Fruit fly (Drosophila melanogaster) whole organism, embryonic: ENCODE data around the gene Pits.

ENCODE experiments used
- Atf6 ChIP-seq: fragments of 200-800 bp; sonication (Bioruptor generic); IDR thresholded peaks from 2 replicates; pipeline ENCODE4 v1.3.6; 2022; ENCODE audit warnings: missing biosample characterization, missing genetic modification characterization
- CG10321 ChIP-seq: fragments of 200-800 bp; sonication (Bioruptor generic); IDR thresholded peaks from 2 replicates; pipeline ENCODE4 v1.3.6; 2022; ENCODE audit warnings: missing biosample characterization, missing genetic modification characterization
- CG10462 ChIP-seq: fragments of 200-800 bp; sonication (Bioruptor generic); optimal IDR thresholded peaks from 2 replicates; lab custom pipeline; 2016; ENCODE audit warnings: missing biosample characterization, missing genetic modification characterization
- CG11398 ChIP-seq: fragments of 200-800 bp; sonication (Bioruptor generic); optimal IDR thresholded peaks from 2 replicates; lab custom pipeline; 2016; ENCODE audit warnings: missing biosample characterization, missing genetic modification characterization
- CG12155 ChIP-seq: fragments of 200-800 bp; sonication (Bioruptor generic); optimal IDR thresholded peaks from 3 replicates; lab custom pipeline; 2016; ENCODE audit warnings: missing biosample characterization, missing genetic modification characterization
- CG15601 ChIP-seq: fragments of 200-800 bp; sonication (Bioruptor generic); optimal IDR thresholded peaks from 3 replicates; lab custom pipeline; 2019; ENCODE audit warnings: missing biosample characterization, mild to moderate bottlenecking, missing genetic modification characterization, moderate library complexity
- CG17912 ChIP-seq: fragments of 200-800 bp; sonication (Bioruptor generic); optimal IDR thresholded peaks from 2 replicates; lab custom pipeline; 2018; ENCODE audit warnings: missing biosample characterization, mild to moderate bottlenecking, missing genetic modification characterization
- CG2889 ChIP-seq: fragments of 200-800 bp; sonication (Bioruptor generic); IDR thresholded peaks from 3 replicates; pipeline ENCODE4 v1.3.6; 2022; ENCODE audit warnings: missing biosample characterization, missing genetic modification characterization
- CG31224 ChIP-seq: fragments of 200-800 bp; sonication (Bioruptor generic); IDR thresholded peaks from 2 replicates; pipeline ENCODE4 v1.3.6; 2022; ENCODE audit warnings: missing biosample characterization, missing genetic modification characterization
- CG32767 ChIP-seq: fragments of 200-800 bp; sonication (Bioruptor generic); IDR thresholded peaks from 2 replicates; pipeline ENCODE4 v1.3.6; 2022; ENCODE audit warnings: missing biosample characterization, missing genetic modification characterization
- CG4730 ChIP-seq: fragments of 200-800 bp; sonication (Bioruptor generic); IDR thresholded peaks from 2 replicates; pipeline ENCODE4 v1.3.6; 2022; ENCODE audit warnings: missing biosample characterization, missing genetic modification characterization
- CG5180 ChIP-seq: fragments of 200-800 bp; sonication (Bioruptor generic); optimal IDR thresholded peaks from 3 replicates; lab custom pipeline; 2017; ENCODE audit warnings: missing biosample characterization, missing genetic modification characterization, mild to moderate bottlenecking, moderate library complexity, missing genetic modification reagents
- CG6854 ChIP-seq: fragments of 200-800 bp; sonication (Bioruptor generic); optimal IDR thresholded peaks from 3 replicates; lab custom pipeline; 2017; ENCODE audit warnings: missing biosample characterization, mild to moderate bottlenecking, missing genetic modification characterization
- CG7271 ChIP-seq: fragments of 200-800 bp; sonication (Bioruptor generic); optimal IDR thresholded peaks from 2 replicates; lab custom pipeline; 2018; ENCODE audit warnings: missing biosample characterization, mild to moderate bottlenecking, missing genetic modification characterization, moderate library complexity
- CG7963 ChIP-seq: fragments of 200-800 bp; sonication (Bioruptor generic); IDR thresholded peaks from 3 replicates; pipeline ENCODE4 v1.3.6; 2022; ENCODE audit warnings: missing biosample characterization, missing genetic modification characterization; ENCODE audit not compliant: partially characterized antibody
- CG8944 ChIP-seq: fragments of 200-800 bp; sonication (Bioruptor generic); optimal IDR thresholded peaks from 3 replicates; lab custom pipeline; 2016; ENCODE audit warnings: missing biosample characterization, missing genetic modification characterization
- CG9609 ChIP-seq: fragments of 200-800 bp; sonication (Bioruptor generic); optimal IDR thresholded peaks from 3 replicates; lab custom pipeline; 2016; ENCODE audit warnings: missing biosample characterization, missing genetic modification characterization
- CG9932 ChIP-seq: fragments of 200-800 bp; sonication (Bioruptor generic); IDR thresholded peaks from 2 replicates; pipeline ENCODE4 v1.3.6; 2022; ENCODE audit warnings: missing biosample characterization, missing genetic modification characterization
- Dip2 ChIP-seq: fragments of 200-800 bp; sonication (Bioruptor generic); IDR thresholded peaks from 2 replicates; pipeline ENCODE4 v1.3.6; 2022; ENCODE audit warnings: missing biosample characterization, missing genetic modification characterization
- Dip3 ChIP-seq: fragments of 200-800 bp; sonication (Bioruptor generic); optimal IDR thresholded peaks from 3 replicates; lab custom pipeline; 2016; ENCODE audit warnings: missing biosample characterization, missing genetic modification characterization
- Fer1 ChIP-seq: fragments of 200-800 bp; sonication (Bioruptor generic); optimal IDR thresholded peaks from 2 replicates; lab custom pipeline; 2017; ENCODE audit warnings: missing biosample characterization, mild to moderate bottlenecking, missing genetic modification characterization
- Gug ChIP-seq: fragments of 200-800 bp; sonication (Bioruptor generic); IDR thresholded peaks from 4 replicates; pipeline ENCODE4 v1.3.6; 2022; ENCODE audit warnings: missing biosample characterization, missing genetic modification characterization
- MBD-R2 ChIP-seq: fragments of 200-800 bp; sonication (Bioruptor generic); IDR thresholded peaks from 2 replicates; pipeline ENCODE4 v1.3.6; 2022; ENCODE audit warnings: missing biosample characterization, missing genetic modification characterization
- MTF-1 ChIP-seq: fragments of 200-800 bp; sonication (Bioruptor generic); optimal IDR thresholded peaks from 2 replicates; lab custom pipeline; 2018; ENCODE audit warnings: missing biosample characterization, mild to moderate bottlenecking, missing genetic modification characterization, borderline replicate concordance
- Ssrp ChIP-seq: fragments of 200-800 bp; sonication (Bioruptor generic); optimal IDR thresholded peaks from 2 replicates; lab custom pipeline; 2018; ENCODE audit warnings: missing biosample characterization, mild to moderate bottlenecking, missing genetic modification characterization, moderate library complexity
- ac ChIP-seq: fragments of 200-800 bp; sonication (Bioruptor generic); optimal IDR thresholded peaks from 3 replicates; lab custom pipeline; 2017; ENCODE audit warnings: missing biosample characterization, mild to moderate bottlenecking, missing genetic modification characterization
- aop ChIP-seq: fragments of 200-800 bp; sonication (Bioruptor generic); IDR thresholded peaks from 2 replicates; pipeline ENCODE4 v1.3.6; 2022; ENCODE audit warnings: missing biosample characterization, missing genetic modification characterization
- ap ChIP-seq: fragments of 200-800 bp; sonication (Bioruptor generic); IDR thresholded peaks from 2 replicates; pipeline ENCODE4 v1.3.6; 2022; ENCODE audit warnings: missing biosample characterization, missing genetic modification characterization
- dan ChIP-seq: fragments of 200-800 bp; sonication (Bioruptor generic); IDR thresholded peaks from 2 replicates; pipeline ENCODE4 v1.3.6; 2022; ENCODE audit warnings: missing biosample characterization, missing genetic modification characterization
- dmrt99B ChIP-seq: fragments of 200-800 bp; sonication (Bioruptor generic); optimal IDR thresholded peaks from 2 replicates; lab custom pipeline; 2018; ENCODE audit warnings: missing biosample characterization, mild to moderate bottlenecking, missing genetic modification characterization, moderate library complexity
- lola ChIP-seq, 3 experiments: fragments of >200 bp in 2 of 3; fragments of 200-800 bp in 1 of 3; sonication (Bioruptor generic) in 1 of 3; optimal IDR thresholded peaks; 2 replicates each; lab custom pipeline; 2017 to 2019; ENCODE audit warnings: missing biosample characterization in 3 of 3, missing genetic modification characterization in 3 of 3, mild to moderate bottlenecking in 1 of 3, moderate library complexity in 1 of 3
- pb ChIP-seq: fragments of 200-800 bp; sonication (Bioruptor generic); optimal IDR thresholded peaks from 3 replicates; lab custom pipeline; 2016; ENCODE audit warnings: missing biosample characterization, missing genetic modification characterization
- peb ChIP-seq: fragments of 200-800 bp; sonication (Bioruptor generic); IDR thresholded peaks from 2 replicates; pipeline ENCODE4 v1.3.6; 2022; ENCODE audit warnings: missing biosample characterization, missing genetic modification characterization
- rib ChIP-seq: fragments of 200-800 bp; sonication (Bioruptor generic); IDR thresholded peaks from 2 replicates; pipeline ENCODE4 v1.3.6; 2022; ENCODE audit warnings: missing biosample characterization, missing genetic modification characterization
- sim ChIP-seq: fragments of 200-800 bp; sonication (Bioruptor generic); IDR thresholded peaks from 2 replicates; pipeline ENCODE4 v1.3.6; 2022; ENCODE audit warnings: missing biosample characterization, missing genetic modification characterization
- slou ChIP-seq: fragments of 200-800 bp; sonication (Bioruptor generic); optimal IDR thresholded peaks from 3 replicates; lab custom pipeline; 2016; ENCODE audit warnings: missing biosample characterization, missing genetic modification characterization
- sob ChIP-seq: fragments of 200-800 bp; sonication (Bioruptor generic); IDR thresholded peaks from 2 replicates; pipeline ENCODE4 v1.3.6; 2022; ENCODE audit warnings: missing biosample characterization, missing genetic modification characterization
- tup ChIP-seq: fragments of 200-800 bp; sonication (Bioruptor generic); optimal IDR thresholded peaks from 2 replicates; lab custom pipeline; 2016; ENCODE audit warnings: missing biosample characterization, mild to moderate bottlenecking, missing genetic modification characterization, moderate library complexity
- twi ChIP-seq: fragments of 200-800 bp; optimal IDR thresholded peaks from 2 replicates; lab custom pipeline; 2019; ENCODE audit warnings: missing biosample characterization, mild to moderate bottlenecking, missing genetic modification characterization, moderate library complexity
- vvl ChIP-seq: fragments of 200-800 bp; sonication (Bioruptor generic); IDR thresholded peaks from 2 replicates; pipeline ENCODE4 v1.3.6; 2022; ENCODE audit warnings: missing biosample characterization, missing genetic modification characterization
- zfh1 ChIP-seq: fragments of 200-800 bp; sonication (Bioruptor generic); IDR thresholded peaks from 3 replicates; pipeline ENCODE4 v1.3.6; 2022; ENCODE audit warnings: missing biosample characterization, missing genetic modification characterization

The Pits gene

DNA sequence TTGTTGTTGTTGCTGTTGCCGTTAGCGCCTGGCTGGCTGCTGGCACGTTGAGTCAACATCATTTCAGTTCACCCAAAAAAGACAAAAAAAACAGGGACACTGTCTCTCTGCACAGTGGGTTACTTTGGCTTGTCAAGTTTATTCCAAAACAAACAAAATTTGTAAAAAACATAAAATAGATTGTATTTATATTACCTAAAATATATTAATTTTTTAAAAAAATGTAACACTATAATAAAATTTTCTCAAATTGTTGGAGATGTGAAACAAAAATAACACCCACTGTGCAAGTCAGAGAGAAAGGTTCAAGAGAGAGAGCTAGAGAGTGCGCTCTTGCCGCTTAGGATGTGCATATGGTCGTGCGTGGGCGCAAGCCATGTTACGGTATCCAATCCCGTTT lies 15.3 kb downstream of the Pits start (continued):
- TF ChIP-seq CG4730 (GFP tag; lab: Robert Waterston, UW) (peak; percentile 50; the same call in 1 of the 2 replicates), sob (GFP tag; lab: Robert Waterston, UW) (peak; percentile 86), twi (tag; lab: Kevin White, UChicago) (peak; percentile 36), sim (GFP tag; lab: Robert Waterston, UW) (0 out of 2 replicates have a peak, but pooled peaks have one; percentile 37), CG7271 (tag; lab: Kevin White, UChicago) (no peak), pb (GFP tag; lab: Kevin White, UChicago) (no peak), CG2889 (GFP tag; lab: Robert Waterston, UW) (peak; percentile 16; the same call in 1 of the 3 replicates), CG10462 (GFP tag; lab: Kevin White, UChicago) (no peak), ap (GFP tag; lab: Robert Waterston, UW) (peak; percentile 34; the same call in 1 of the 2 replicates), CG8944 (GFP tag; lab: Kevin White, UChicago) (no peak), CG32767 (GFP tag; lab: Robert Waterston, UW) (peak; percentile 66; the same call in 1 of the 2 replicates), Fer1 (GFP tag; lab: Kevin White, UChicago) (peak; percentile 96), Ssrp (peak; percentile 62), dan (no peak), CG12155 (GFP tag; lab: Kevin White, UChicago) (peak; percentile 50), tup (GFP tag; lab: Kevin White, UChicago) (no peak), CG17912 (GFP tag; lab: Kevin White, UChicago) (no peak), MTF-1 (GFP tag; lab: Kevin White, UChicago) (peak; percentile 54), CG11398 (GFP tag; lab: Kevin White, UChicago) (no peak), dmrt99B (tag; lab: Kevin White, UChicago) (peak; percentile 88), CG15601 (tag; lab: Kevin White, UChicago) (peak; percentile 57), Gug (GFP tag; lab: Robert Waterston, UW) (0 out of 4 replicates have a peak, but pooled peaks have one; percentile 19), vvl (GFP tag; lab: Robert Waterston, UW) (peak; percentile 87), rib (GFP tag; lab: Robert Waterston, UW) (peak; percentile 61), CG7963 (GFP tag; lab: Robert Waterston, UW) (no peak)

DNA sequence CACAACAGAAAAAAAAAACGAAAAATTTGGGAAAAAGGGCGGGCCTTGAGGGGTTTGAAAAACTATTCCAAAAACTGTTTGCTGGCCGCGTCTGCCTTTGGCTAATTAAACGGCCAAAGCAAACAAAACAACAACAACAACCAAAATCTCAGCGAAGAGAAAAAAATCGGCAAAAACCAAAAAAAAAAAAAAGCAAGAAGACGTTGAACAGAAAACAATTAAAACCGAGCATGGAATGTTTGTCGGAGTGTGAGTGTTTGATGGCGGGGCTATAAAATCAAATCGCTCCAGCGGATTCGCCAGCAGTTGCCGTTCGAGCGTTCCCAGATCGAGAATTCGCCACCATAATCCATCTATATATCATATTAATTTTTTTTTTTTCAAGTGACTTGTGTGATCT lies 30.2 kb downstream of the Pits start, which contains the start of gene Cpr11B:
Cpr11B (plus strand) TSS at position 301 of the 400 bp plus-strand sequence.
- TF ChIP-seq CG31224 (no peak), CG10321 (GFP tag; lab: Robert Waterston, UW) (no peak), CG2889 (GFP tag; lab: Robert Waterston, UW) (no peak), MBD-R2 (GFP tag; lab: Robert Waterston, UW) (no peak), lola (GFP tag; optimal IDR thresholded peaks at IDR 0.05; lab: Kevin White, UChicago) (no peak), Dip2 (GFP tag; lab: Robert Waterston, UW) (no peak), CG6854 (GFP tag; lab: Kevin White, UChicago) (no peak), CG9932 (GFP tag; lab: Robert Waterston, UW) (no peak), peb (GFP tag; lab: Robert Waterston, UW) (no peak), ac (no peak), aop (no peak), slou (GFP tag; lab: Kevin White, UChicago) (no peak), CG9609 (GFP tag; lab: Kevin White, UChicago) (no peak), Atf6 (no peak), CG5180 (GFP tag; lab: Kevin White, UChicago) (no peak), zfh1 (GFP tag; lab: Robert Waterston, UW) (no peak), CG7963 (GFP tag; lab: Robert Waterston, UW) (no peak), Dip3 (GFP tag; lab: Kevin White, UChicago) (no peak)
- TF ChIP-seq, all 482 proteins: peak for 0
